Worm (Caenorhabditis elegans) whole organism, L2 larva: ENCODE measurements around the gene T06C12.14.

Experiments used
- elt-3 ChIP-seq: sonication (generic microtip); optimal IDR thresholded peaks from 2 replicates; lab custom pipeline; 2017; ENCODE audit warnings: missing biosample characterization, missing genetic modification characterization
- sma-3 ChIP-seq: sonication (generic microtip); optimal IDR thresholded peaks from 2 replicates; lab custom pipeline; 2016; ENCODE audit warnings: missing genetic modification reagents, missing genetic modification characterization, missing compliant biosample characterization

- TF ChIP-seq sma-3 (GFP tag; lab: Kevin White, UChicago) (no peak), elt-3 (tag; lab: Kevin White, UChicago) (no peak)
Observed at ce11 chrV:15928325-15928724, 28.5 kb downstream of the T06C12.14 start, which contains the start of gene pzf-1.
